Fruit fly (Drosophila melanogaster) whole organism, embryonic: ENCODE measurements around the gene dally.

Source experiments
- Awh ChIP-seq: fragments of 200-800 bp; sonication (Bioruptor generic); IDR thresholded peaks from 2 replicates; pipeline ENCODE4, ENCODE4 v1.3.6; 2022; ENCODE audit warnings: missing biosample characterization, missing genetic modification characterization
- CG10209 ChIP-seq: fragments of 200-800 bp; sonication (Bioruptor generic); optimal IDR thresholded peaks from 3 replicates; lab custom pipeline; 2017; ENCODE audit warnings: missing biosample characterization, mild to moderate bottlenecking, missing genetic modification characterization, missing genetic modification reagents
- CG11398 ChIP-seq: fragments of 200-800 bp; sonication (Bioruptor generic); optimal IDR thresholded peaks from 2 replicates; lab custom pipeline; 2016; ENCODE audit warnings: missing biosample characterization, missing genetic modification characterization
- CG12299 ChIP-seq: fragments of 200-800 bp; sonication (Bioruptor generic); optimal IDR thresholded peaks from 2 replicates; lab custom pipeline; 2018; ENCODE audit warnings: missing biosample characterization, mild to moderate bottlenecking, missing genetic modification characterization
- CG13894 ChIP-seq: fragments of 200-800 bp; sonication (Bioruptor generic); optimal IDR thresholded peaks from 3 replicates; lab custom pipeline; 2018; ENCODE audit warnings: missing biosample characterization, mild to moderate bottlenecking, missing genetic modification characterization, moderate library complexity
- CG14050 ChIP-seq: fragments of 200-800 bp; sonication (Bioruptor generic); IDR thresholded peaks from 3 replicates; pipeline ENCODE4 v1.3.6; 2022; ENCODE audit warnings: missing biosample characterization, missing genetic modification characterization
- CG15479 ChIP-seq: fragments of 200-800 bp; sonication (Bioruptor generic); optimal IDR thresholded peaks from 3 replicates; lab custom pipeline; 2019; ENCODE audit warnings: missing biosample characterization, mild to moderate bottlenecking, missing genetic modification characterization, moderate library complexity
- CG1603 ChIP-seq: fragments of 200-800 bp; sonication (Bioruptor generic); optimal IDR thresholded peaks from 2 replicates; lab custom pipeline; 2019; ENCODE audit warnings: missing biosample characterization, mild to moderate bottlenecking, missing genetic modification characterization, moderate library complexity
- CG16813 ChIP-seq: fragments of 200-800 bp; sonication (Bioruptor generic); IDR thresholded peaks from 3 replicates; pipeline ENCODE4 v1.3.6; 2022; ENCODE audit warnings: missing biosample characterization, missing genetic modification characterization; ENCODE audit not compliant: partially characterized antibody
- CG4282 ChIP-seq: fragments of 200-800 bp; sonication (Bioruptor generic); optimal IDR thresholded peaks from 2 replicates; lab custom pipeline; 2016; ENCODE audit warnings: missing biosample characterization, missing genetic modification characterization
- CG6175 ChIP-seq: fragments of 200-800 bp; sonication (Bioruptor generic); IDR thresholded peaks from 3 replicates; pipeline ENCODE4 v1.3.6; 2022; ENCODE audit warnings: missing biosample characterization, missing genetic modification characterization
- CG7372 ChIP-seq: fragments of 200-800 bp; sonication (Bioruptor generic); IDR thresholded peaks from 2 replicates; pipeline ENCODE4 v1.3.6; 2022; ENCODE audit warnings: missing biosample characterization, missing genetic modification characterization
- CG7556 ChIP-seq: fragments of 200-800 bp; sonication (Bioruptor generic); optimal IDR thresholded peaks from 2 replicates; lab custom pipeline; 2017; ENCODE audit warnings: missing biosample characterization, mild to moderate bottlenecking, missing genetic modification characterization
- CG8089 ChIP-seq: fragments of 200-800 bp; sonication (Bioruptor generic); optimal IDR thresholded peaks from 3 replicates; lab custom pipeline; 2016; ENCODE audit warnings: missing biosample characterization, missing genetic modification characterization
- CG8281 ChIP-seq: fragments of 200-800 bp; sonication (Bioruptor generic); optimal IDR thresholded peaks from 2 replicates; lab custom pipeline; 2018; ENCODE audit warnings: missing biosample characterization, mild to moderate bottlenecking, missing genetic modification characterization, moderate library complexity
- CG9817 ChIP-seq: fragments of 200-800 bp; sonication (Bioruptor generic); optimal IDR thresholded peaks from 2 replicates; lab custom pipeline; 2018; ENCODE audit warnings: missing biosample characterization, mild to moderate bottlenecking, missing genetic modification characterization, moderate library complexity
- CoRest ChIP-seq: fragments of 200-800 bp; sonication (Bioruptor generic); optimal IDR thresholded peaks from 3 replicates; lab custom pipeline; 2018; ENCODE audit warnings: missing biosample characterization, mild to moderate bottlenecking, missing genetic modification characterization, moderate library complexity
- H15 ChIP-seq: fragments of 200-800 bp; sonication (Bioruptor generic); IDR thresholded peaks from 3 replicates; pipeline ENCODE4 v1.3.6; 2022; ENCODE audit warnings: missing biosample characterization, missing genetic modification characterization
- HLH54F ChIP-seq: fragments of 200-800 bp; sonication (Bioruptor generic); optimal IDR thresholded peaks from 3 replicates; lab custom pipeline; 2016; ENCODE audit warnings: missing biosample characterization, missing genetic modification characterization
- Hmx ChIP-seq: fragments of 200-800 bp; sonication (Bioruptor generic); optimal IDR thresholded peaks from 2 replicates; lab custom pipeline; 2016; ENCODE audit warnings: missing biosample characterization, missing genetic modification characterization
- Mad ChIP-seq: fragments of 200-800 bp; sonication (Bioruptor generic); optimal IDR thresholded peaks from 2 replicates; lab custom pipeline; 2016; ENCODE audit warnings: missing biosample characterization, missing genetic modification characterization
- Med ChIP-seq: fragments of 200-800 bp; sonication (Bioruptor generic); peaks from one replicate; lab custom pipeline; 2016; ENCODE audit warnings: missing biosample characterization, missing genetic modification characterization, mild to moderate bottlenecking, inconsistent platforms, moderate library complexity
- NK7.1 ChIP-seq: fragments of 200-800 bp; sonication (Bioruptor generic); optimal IDR thresholded peaks from 3 replicates; lab custom pipeline; 2016; ENCODE audit warnings: missing biosample characterization, missing genetic modification characterization
- Nf-YA ChIP-seq: fragments of 200-800 bp; sonication (Bioruptor generic); IDR thresholded peaks from 2 replicates; pipeline ENCODE4 v1.3.6; 2022; ENCODE audit warnings: missing biosample characterization, missing genetic modification characterization
- PHDP ChIP-seq: fragments of 200-800 bp; sonication (Bioruptor generic); optimal IDR thresholded peaks from 3 replicates; lab custom pipeline; 2018; ENCODE audit warnings: missing biosample characterization, mild to moderate bottlenecking, missing genetic modification characterization, moderate library complexity
- Sox102F ChIP-seq: fragments of 200-800 bp; sonication (Bioruptor generic); optimal IDR thresholded peaks from 2 replicates; lab custom pipeline; 2018; ENCODE audit warnings: missing biosample characterization, mild to moderate bottlenecking, missing genetic modification characterization, moderate library complexity
- Vsx1 ChIP-seq: fragments of 200-800 bp; sonication (Bioruptor generic); optimal IDR thresholded peaks from 2 replicates; lab custom pipeline; 2017; ENCODE audit warnings: missing biosample characterization, mild to moderate bottlenecking, missing genetic modification characterization, missing genetic modification reagents
- abd-A ChIP-seq: fragments of 200-800 bp; sonication (Bioruptor generic); optimal IDR thresholded peaks from 3 replicates; lab custom pipeline; 2019; ENCODE audit warnings: missing biosample characterization, mild to moderate bottlenecking, missing genetic modification characterization, moderate library complexity
- cato ChIP-seq: fragments of 200-800 bp; sonication (Bioruptor generic); optimal IDR thresholded peaks from 2 replicates; lab custom pipeline; 2016; ENCODE audit warnings: missing biosample characterization, missing genetic modification characterization, borderline replicate concordance
- chif ChIP-seq, 2 experiments: fragments of 200-800 bp; sonication (Bioruptor generic); optimal IDR thresholded peaks; 3 replicates each; lab custom pipeline; 2016; ENCODE audit warnings: missing biosample characterization in 2 of 2, missing genetic modification characterization in 2 of 2
- chinmo ChIP-seq: fragments of 200-800 bp; sonication (Bioruptor generic); IDR thresholded peaks from 4 replicates; pipeline ENCODE4 v1.3.6; 2022; ENCODE audit warnings: missing biosample characterization, missing genetic modification characterization; ENCODE audit not compliant: partially characterized antibody
- crc ChIP-seq: fragments of 200-800 bp; sonication (Bioruptor generic); optimal IDR thresholded peaks from 2 replicates; lab custom pipeline; 2016; ENCODE audit warnings: missing biosample characterization, missing genetic modification characterization
- dm ChIP-seq: fragments of 200-800 bp; sonication (Bioruptor generic); optimal IDR thresholded peaks from 3 replicates; lab custom pipeline; 2016; ENCODE audit warnings: missing biosample characterization, missing genetic modification characterization
- dmrt11E ChIP-seq: fragments of 200-800 bp; sonication (Bioruptor generic); optimal IDR thresholded peaks from 3 replicates; lab custom pipeline; 2018; ENCODE audit warnings: missing biosample characterization, mild to moderate bottlenecking, missing genetic modification characterization, moderate library complexity
- gcm ChIP-seq: fragments of 200-800 bp; sonication (Bioruptor generic); optimal IDR thresholded peaks from 2 replicates; lab custom pipeline; 2019; ENCODE audit warnings: missing biosample characterization, mild to moderate bottlenecking, missing genetic modification characterization, moderate library complexity
- gfzf ChIP-seq: fragments of 200-800 bp; sonication (Bioruptor generic); optimal IDR thresholded peaks from 2 replicates; lab custom pipeline; 2016; ENCODE audit warnings: missing biosample characterization, mild to moderate bottlenecking, missing genetic modification characterization, moderate library complexity
- grau ChIP-seq: fragments of 200-800 bp; optimal IDR thresholded peaks from 3 replicates; lab custom pipeline; 2019; ENCODE audit warnings: missing biosample characterization, mild to moderate bottlenecking, missing genetic modification characterization, moderate library complexity
- hkb ChIP-seq, 2 experiments: fragments of 200-800 bp in 1 of 2; fragments of >200 bp in 1 of 2; sonication (Bioruptor generic) in 1 of 2; IDR thresholded peaks in 1 of 2; optimal IDR thresholded peaks in 1 of 2; 2 replicates each; pipeline versions ENCODE4 v1.3.6 to Lab custom; 2017 to 2022; ENCODE audit warnings: missing biosample characterization in 1 of 2, missing genetic modification characterization in 1 of 2
- jumu ChIP-seq: fragments of 200-800 bp; sonication (Bioruptor generic); optimal IDR thresholded peaks from 3 replicates; lab custom pipeline; 2016; ENCODE audit warnings: missing biosample characterization, missing genetic modification characterization
- lola ChIP-seq, 3 experiments: fragments of >200 bp in 2 of 3; fragments of 200-800 bp in 1 of 3; sonication (Bioruptor generic) in 1 of 3; optimal IDR thresholded peaks; 2 replicates each; lab custom pipeline; 2017 to 2019; ENCODE audit warnings: missing biosample characterization in 3 of 3, missing genetic modification characterization in 3 of 3, mild to moderate bottlenecking in 1 of 3, moderate library complexity in 1 of 3
- nerfin-1 ChIP-seq: fragments of 200-800 bp; sonication (Bioruptor generic); optimal IDR thresholded peaks from 3 replicates; lab custom pipeline; 2019; ENCODE audit warnings: missing biosample characterization, mild to moderate bottlenecking, missing genetic modification characterization, moderate library complexity
- otp ChIP-seq: fragments of 200-800 bp; sonication (Bioruptor generic); IDR thresholded peaks from 3 replicates; pipeline ENCODE4, ENCODE4 v1.3.6; 2022; ENCODE audit warnings: missing biosample characterization, missing genetic modification characterization
- pros ChIP-seq: fragments of 200-800 bp; sonication (Bioruptor generic); optimal IDR thresholded peaks from 3 replicates; lab custom pipeline; 2019; ENCODE audit warnings: missing biosample characterization, mild to moderate bottlenecking, missing genetic modification characterization, moderate library complexity
- pzg ChIP-seq: fragments of 200-800 bp; sonication (Bioruptor generic); optimal IDR thresholded peaks from 3 replicates; lab custom pipeline; 2018; ENCODE audit warnings: missing biosample characterization, mild to moderate bottlenecking, missing genetic modification characterization, moderate library complexity
- sens ChIP-seq: fragments of 200-800 bp; sonication (Bioruptor generic); peaks from one replicate; lab custom pipeline; 2016; ENCODE audit warnings: missing biosample characterization, missing genetic modification characterization
- so ChIP-seq: fragments of 200-800 bp; sonication (Bioruptor generic); IDR thresholded peaks from 3 replicates; pipeline ENCODE4 v1.3.6; 2022; ENCODE audit warnings: missing biosample characterization, missing genetic modification characterization
- sqz ChIP-seq: fragments of 200-800 bp; sonication (Bioruptor generic); optimal IDR thresholded peaks from 3 replicates; lab custom pipeline; 2018; ENCODE audit warnings: missing biosample characterization, mild to moderate bottlenecking, missing genetic modification characterization
- twi ChIP-seq: fragments of 200-800 bp; optimal IDR thresholded peaks from 2 replicates; lab custom pipeline; 2019; ENCODE audit warnings: missing biosample characterization, mild to moderate bottlenecking, missing genetic modification characterization, moderate library complexity
- vvl ChIP-seq: fragments of 200-800 bp; sonication (Bioruptor generic); IDR thresholded peaks from 2 replicates; pipeline ENCODE4 v1.3.6; 2022; ENCODE audit warnings: missing biosample characterization, missing genetic modification characterization

Gene dally

DNA sequence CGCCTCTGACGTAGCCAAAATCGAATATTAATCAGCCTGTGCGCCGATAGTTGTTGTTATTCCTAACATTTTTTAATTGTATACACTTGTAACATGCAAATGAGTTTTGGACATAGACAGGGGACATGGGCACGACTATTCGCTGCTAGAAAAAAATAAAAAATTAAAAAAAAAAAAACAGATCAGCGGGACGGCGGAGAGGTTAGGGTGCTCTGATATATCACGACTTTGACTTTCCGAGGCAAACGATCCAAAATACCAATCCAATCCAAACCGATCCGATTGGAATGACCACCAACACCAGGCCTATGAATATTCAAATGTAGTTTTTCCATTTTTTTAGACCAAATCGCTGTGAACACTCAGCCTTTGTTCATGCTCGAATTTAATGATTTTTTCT, 33.4 kb downstream of the dally start:
- TF ChIP-seq Vsx1 (GFP tag; lab: Kevin White, UChicago), result no peak
- no peak for TF ChIP-seq jumu (GFP tag; lab: Kevin White, UChicago)
- no peak for TF ChIP-seq HLH54F (GFP tag; lab: Kevin White, UChicago)
- no peak for TF ChIP-seq CG16813 (GFP tag; lab: Robert Waterston, UW)
- peak; percentile 83 for TF ChIP-seq CG13894
- 0 out of 2 replicates have a peak, but pooled peaks have one; percentile 18 for TF ChIP-seq Awh (GFP tag; lab: Robert Waterston, UW)
- no peak for TF ChIP-seq pzg (GFP tag; lab: Kevin White, UChicago)
- TF ChIP-seq lola (GFP tag; optimal IDR thresholded peaks at IDR 0.05; lab: Kevin White, UChicago), result no peak
- TF ChIP-seq vvl (GFP tag; lab: Robert Waterston, UW), result peak; percentile 86
- no peak for TF ChIP-seq CG9817
- no peak for TF ChIP-seq nerfin-1 (tag; lab: Kevin White, UChicago)
- no peak for TF ChIP-seq chif (GFP tag; optimal IDR thresholded peaks at IDR 0.05; lab: Kevin White, UChicago)
- TF ChIP-seq CG8089, result no peak
- TF ChIP-seq CG15479 (GFP tag; lab: Kevin White, UChicago), result no peak
- TF ChIP-seq CG12299 (tag; lab: Kevin White, UChicago), result no peak
- no peak for TF ChIP-seq gcm
- TF ChIP-seq chinmo (GFP tag; lab: Robert Waterston, UW), result 0 out of 4 replicates have a peak, but pooled peaks have one; percentile 4
- TF ChIP-seq CG7556 (GFP tag; lab: Kevin White, UChicago), result no peak
- no peak for TF ChIP-seq CG4282 (GFP tag; lab: Kevin White, UChicago)
- peak; percentile 62 for TF ChIP-seq sqz (GFP tag; lab: Kevin White, UChicago)
- TF ChIP-seq crc (GFP tag; lab: Kevin White, UChicago), result no peak
- peak; percentile 39 for TF ChIP-seq abd-A
- no peak for TF ChIP-seq dmrt11E (tag; lab: Kevin White, UChicago)
- peak; percentile 44 for TF ChIP-seq Med
- no peak for TF ChIP-seq CG6175 (GFP tag; lab: Robert Waterston, UW)
- TF ChIP-seq Mad (GFP tag; lab: Kevin White, UChicago), result no peak

DNA sequence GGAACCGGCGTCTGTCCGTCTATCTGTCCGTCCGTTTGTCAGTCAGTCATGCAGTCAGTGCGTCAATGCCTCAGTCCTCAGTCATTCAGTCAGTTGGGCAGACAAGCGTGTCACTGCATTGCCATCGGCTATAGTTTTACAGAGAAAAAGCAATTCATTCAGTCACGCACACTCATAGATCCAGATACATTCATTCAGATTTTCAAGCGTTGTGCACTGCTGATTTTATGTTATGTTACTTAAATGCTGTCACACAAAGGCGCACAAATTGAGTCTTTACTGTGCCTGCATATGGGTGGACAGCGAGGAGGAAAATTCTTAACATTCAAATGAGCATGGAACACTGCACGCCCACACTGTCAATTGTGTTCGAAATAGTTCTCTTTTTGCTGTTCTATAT, 37.9 kb downstream of the dally start:
- TF ChIP-seq Hmx (GFP tag; lab: Kevin White, UChicago) (no peak), twi (tag; lab: Kevin White, UChicago) (peak; percentile 21), hkb (optimal IDR thresholded peaks at IDR 0.05; lab: Kevin White, UChicago) (no peak), hkb (GFP tag; IDR thresholded peaks at IDR 0.05; lab: Robert Waterston, UW) (peak; percentile 40; the same call in 1 of the 2 replicates), CG8281 (tag; lab: Kevin White, UChicago) (peak; percentile 100), PHDP (tag; lab: Kevin White, UChicago) (peak; percentile 11), gfzf (GFP tag; lab: Kevin White, UChicago) (no peak), so (GFP tag; lab: Robert Waterston, UW) (0 out of 3 replicates have a peak, but pooled peaks have one; percentile 47), sens (GFP tag; lab: Kevin White, UChicago) (peak; percentile 72), CG7372 (0 out of 2 replicates have a peak, but pooled peaks have one; percentile 17), NK7.1 (no peak), Nf-YA (no peak), dm (GFP tag; lab: Kevin White, UChicago) (no peak), CoRest (peak; percentile 25), CG14050 (GFP tag; lab: Robert Waterston, UW) (peak; percentile 13; the same call in 1 of the 3 replicates), cato (GFP tag; lab: Kevin White, UChicago) (no peak), CG1603 (peak; percentile 51), grau (peak; percentile 93), otp (GFP tag; lab: Robert Waterston, UW) (0 out of 3 replicates have a peak, but pooled peaks have one; percentile 17), H15 (GFP tag; lab: Robert Waterston, UW) (0 out of 3 replicates have a peak, but pooled peaks have one; percentile 19), pros (GFP tag; lab: Kevin White, UChicago) (peak; percentile 0), CG11398 (GFP tag; lab: Kevin White, UChicago) (peak; percentile 30), Sox102F (GFP tag; lab: Kevin White, UChicago) (peak; percentile 41), CG10209 (GFP tag; lab: Kevin White, UChicago) (peak; percentile 43)
